Fruit fly (Drosophila melanogaster) whole organism, prepupa: ENCODE results near the gene Naxe.

Experiments
- Blimp-1 ChIP-seq: fragments of 200-800 bp; sonication (Bioruptor generic); optimal IDR thresholded peaks from 3 replicates; lab custom pipeline; 2017; ENCODE audit warnings: missing biosample characterization, missing genetic modification characterization, mild to moderate bottlenecking, moderate library complexity, missing genetic modification reagents
- CG16779 ChIP-seq: fragments of 200-800 bp; sonication (Bioruptor generic); optimal IDR thresholded peaks from 3 replicates; lab custom pipeline; 2017; ENCODE audit warnings: missing biosample characterization, mild to moderate bottlenecking, missing genetic modification characterization
- CG3032 ChIP-seq: fragments of 200-800 bp; optimal IDR thresholded peaks from 2 replicates; lab custom pipeline; 2019; ENCODE audit warnings: missing biosample characterization, mild to moderate bottlenecking, missing genetic modification characterization, moderate library complexity
- Eip93F ChIP-seq: fragments of 200-800 bp; sonication (Bioruptor generic); optimal IDR thresholded peaks from 2 replicates; lab custom pipeline; 2016; ENCODE audit warnings: missing biosample characterization, mild to moderate bottlenecking, missing genetic modification characterization
- Lpt ChIP-seq: fragments of 200-800 bp; sonication (Bioruptor generic); optimal IDR thresholded peaks from 3 replicates; lab custom pipeline; 2016; ENCODE audit warnings: missing biosample characterization, missing genetic modification characterization
- Sox102F ChIP-seq: fragments of 200-800 bp; sonication (Bioruptor generic); optimal IDR thresholded peaks from 2 replicates; lab custom pipeline; 2016; ENCODE audit warnings: missing biosample characterization, mild to moderate bottlenecking, missing genetic modification characterization
- Sox15 ChIP-seq: fragments of 200-800 bp; sonication (Bioruptor generic); optimal IDR thresholded peaks from 3 replicates; lab custom pipeline; 2016; ENCODE audit warnings: missing biosample characterization, missing genetic modification characterization

- TF ChIP-seq CG3032 (tag; lab: Kevin White, UChicago) = no peak
- TF ChIP-seq CG16779 (tag; lab: Kevin White, UChicago) = no peak
- no peak for TF ChIP-seq Sox15 (GFP tag; lab: Kevin White, UChicago)
- TF ChIP-seq Sox102F = no peak
- no peak for TF ChIP-seq Eip93F (GFP tag; lab: Kevin White, UChicago)
- TF ChIP-seq Lpt = no peak
- no peak for TF ChIP-seq Blimp-1 (GFP tag; lab: Kevin White, UChicago)
These were observed 6.8 kb upstream of the Naxe start for dm6 chrX:10092796-10093195.
